Worm (Caenorhabditis elegans) whole organism, young adult: ENCODE measurements around the gene srx-135.
"Not testable (repeated sequence)": the region's sequence is repeated elsewhere in the genome, so short reads cannot be mapped to it uniquely, and the experiment has no call there.

Experiments used
- egl-18 ChIP-seq: fragments of 200-800 bp; sonication (Bioruptor generic); IDR thresholded peaks from 2 replicates; pipeline ENCODE4 v1.3.6; 2022; ENCODE audit warnings: missing genetic modification reagents, missing genetic modification characterization, missing compliant biosample characterization
- ekl-4 ChIP-seq: fragments of 200-800 bp; sonication (Bioruptor generic); IDR thresholded peaks from 2 replicates; pipeline ENCODE4 v1.3.6; 2022; ENCODE audit warnings: missing genetic modification reagents, missing genetic modification characterization, missing compliant biosample characterization
- madf-6 ChIP-seq: fragments of 200-800 bp; sonication (Bioruptor generic); IDR thresholded peaks from 2 replicates; pipeline ENCODE4 v1.3.6; 2022; ENCODE audit warnings: missing genetic modification reagents, missing genetic modification characterization, missing compliant biosample characterization
- madf-8 ChIP-seq: fragments of 200-800 bp; sonication (Bioruptor generic); conservative IDR thresholded peaks from 2 replicates; pipeline ENCODE4 v1.3.6; 2022; ENCODE audit warnings: missing genetic modification reagents, missing genetic modification characterization, missing compliant biosample characterization
- repo-1 ChIP-seq: sonication (generic microtip); optimal IDR thresholded peaks from 2 replicates; lab custom pipeline; 2017; ENCODE audit warnings: mild to moderate bottlenecking, missing genetic modification characterization, missing compliant biosample characterization

DNA sequence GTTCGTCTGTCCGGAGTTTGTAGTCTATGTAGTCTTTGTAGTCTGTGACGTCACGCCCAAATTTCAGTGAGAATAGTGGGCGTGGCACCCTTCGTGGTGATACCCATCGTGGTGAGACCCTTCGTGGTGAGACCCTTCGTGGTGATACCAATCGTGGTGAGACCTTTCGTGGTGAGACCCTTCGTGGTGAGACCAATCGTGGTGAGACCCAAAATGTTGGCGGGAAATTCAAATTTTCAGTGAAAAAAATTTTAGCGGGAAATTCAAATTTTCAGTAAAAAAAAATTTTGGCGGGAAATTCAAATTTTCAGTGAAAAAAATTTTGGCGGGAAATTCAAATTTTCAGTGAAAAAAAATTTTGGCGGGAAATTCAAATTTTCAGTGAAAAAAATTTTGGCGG is 23.2 kb downstream of the srx-135 start:
- not testable (repeated sequence) for TF ChIP-seq ekl-4 (GFP tag; lab: Robert Waterston, UW); egl-18 (GFP tag; lab: Robert Waterston, UW); madf-8 (GFP tag; lab: Robert Waterston, UW); madf-6 (GFP tag; lab: Robert Waterston, UW); repo-1
